Worm (Caenorhabditis elegans): ENCODE data around the gene M05D6.8.

ce11 chrII:8420775-8421388 is 50.2 kb downstream of the M05D6.8 start:
- TF ChIP-seq elt-1 (tag; optimal IDR thresholded peaks at IDR 0.05; ENCODE audit: borderline replicate concordance, insufficient read depth) (no peak), ces-1 (GFP tag; optimal IDR thresholded peaks at IDR 0.05) (no peak), M03D4.4 (tag; optimal IDR thresholded peaks at IDR 0.05) (no peak), ztf-11 (tag; optimal IDR thresholded peaks at IDR 0.05) (no peak), sptf-1 (tag; optimal IDR thresholded peaks at IDR 0.05) (no peak), nhr-76 (tag; optimal IDR thresholded peaks at IDR 0.05) (no peak), nhr-28 (tag; optimal IDR thresholded peaks at IDR 0.05) (no peak), pha-4 (tag; optimal IDR thresholded peaks at IDR 0.05) (no peak), flh-1 (GFP tag; optimal IDR thresholded peaks at IDR 0.05) (no peak), mep-1 (tag; optimal IDR thresholded peaks at IDR 0.05) (no peak), nhr-2 (tag; optimal IDR thresholded peaks at IDR 0.05) (no peak), ham-2 (GFP tag; optimal IDR thresholded peaks at IDR 0.05) (no peak)

All from whole organism, mixed stage, embryonic.